Worm (Caenorhabditis elegans) whole organism, early embryonic: ENCODE results near the gene Y46C8AM.1.

Experiments
- F13C5.2 ChIP-seq: sonication (generic microtip); optimal IDR thresholded peaks from 2 replicates; lab custom pipeline; 2017; ENCODE audit warnings: mild to moderate bottlenecking, missing genetic modification characterization, inconsistent platforms, missing compliant biosample characterization
- aly-1 ChIP-seq: sonication (generic microtip); optimal IDR thresholded peaks from 2 replicates; lab custom pipeline; 2016; ENCODE audit warnings: missing genetic modification characterization, missing compliant biosample characterization
- ama-1 ChIP-seq: fragments of 150-350 bp; optimal IDR thresholded peaks from 2 replicates; lab custom pipeline; 2014
- ceh-36 ChIP-seq: sonication (generic microtip); optimal IDR thresholded peaks from 2 replicates; lab custom pipeline; 2016; ENCODE audit warnings: missing genetic modification characterization, inconsistent platforms, missing compliant biosample characterization
- ets-7 ChIP-seq: sonication (generic microtip); optimal IDR thresholded peaks from 2 replicates; lab custom pipeline; 2016; ENCODE audit warnings: missing genotype, missing genetic modification characterization, missing compliant biosample characterization
- flt-1 ChIP-seq: fragments of 200-800 bp; sonication (Bioruptor generic); IDR thresholded peaks from 2 replicates; pipeline ENCODE4 v1.3.6; 2022; ENCODE audit warnings: missing genetic modification characterization, missing compliant biosample characterization
- hmbx-1 ChIP-seq: sonication (generic microtip); optimal IDR thresholded peaks from 2 replicates; lab custom pipeline; 2016; ENCODE audit warnings: mild to moderate bottlenecking, missing genetic modification characterization, missing compliant biosample characterization
- hnd-1 ChIP-seq: sonication (generic microtip); optimal IDR thresholded peaks from 2 replicates; lab custom pipeline; 2016; ENCODE audit warnings: missing genetic modification characterization, missing compliant biosample characterization
- pes-1 ChIP-seq: fragments of 200-800 bp; sonication (Bioruptor generic); IDR thresholded peaks from 2 replicates; pipeline ENCODE4 v1.3.6; 2022; ENCODE audit warnings: missing genetic modification reagents, missing genetic modification characterization, missing compliant biosample characterization
- scrt-1 ChIP-seq: fragments of 200-800 bp; sonication (Bioruptor generic); IDR thresholded peaks from 2 replicates; pipeline ENCODE4 v1.3.6; 2022; ENCODE audit warnings: missing genetic modification characterization, missing compliant biosample characterization
- tra-4 ChIP-seq: sonication (generic microtip); optimal IDR thresholded peaks from 2 replicates; lab custom pipeline; 2017; ENCODE audit warnings: missing genetic modification characterization, missing compliant biosample characterization

DNA sequence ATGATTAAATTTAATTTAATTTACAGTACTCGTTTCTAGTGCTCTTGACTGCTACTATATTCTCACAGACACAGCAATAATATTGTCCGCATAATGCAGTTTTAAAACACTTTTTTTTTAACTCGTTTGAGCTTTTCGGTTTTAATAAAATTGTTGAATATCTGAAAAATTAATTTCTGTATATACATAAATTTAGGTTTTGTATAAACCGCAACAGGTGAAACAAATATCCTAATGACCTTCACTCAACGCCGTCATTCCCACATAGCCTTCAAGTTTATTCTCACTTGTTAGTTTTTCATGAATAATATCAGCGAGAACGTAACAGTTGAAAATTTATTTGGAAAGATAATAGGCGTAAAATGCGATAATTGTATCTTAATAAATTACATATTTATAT lies 43.2 kb upstream of the Y46C8AM.1 start, which contains the start of gene srz-19:
- TF ChIP-seq ama-1 (lab: Kevin White, UChicago) (no peak), ceh-36 (tag; lab: Kevin White, UChicago) (no peak), pes-1 (no peak), ets-7 (no peak), flt-1 (GFP tag; lab: Robert Waterston, UW) (no peak), F13C5.2 (tag; lab: Kevin White, UChicago) (no peak), hmbx-1 (tag; lab: Kevin White, UChicago) (no peak), tra-4 (tag; lab: Kevin White, UChicago) (no peak), scrt-1 (no peak), aly-1 (tag; lab: Kevin White, UChicago) (no peak), hnd-1 (tag; lab: Kevin White, UChicago) (no peak)
